Fruit fly (Drosophila melanogaster) whole organism, adult: Measurements from ENCODE around the gene baf.

Source experiments
- CG1620 ChIP-seq: fragments of 200-800 bp; sonication (Bioruptor generic); optimal IDR thresholded peaks from 2 replicates; lab custom pipeline; 2016; ENCODE audit warnings: missing biosample characterization, missing genetic modification characterization
- CG5204 ChIP-seq: fragments of 200-800 bp; sonication (Bioruptor generic); optimal IDR thresholded peaks from 2 replicates; lab custom pipeline; 2016; ENCODE audit warnings: missing biosample characterization, missing genetic modification characterization
- CG7101 ChIP-seq: fragments of 200-800 bp; sonication (Bioruptor generic); optimal IDR thresholded peaks from 2 replicates; lab custom pipeline; 2018; ENCODE audit warnings: missing biosample characterization, mild to moderate bottlenecking, missing genetic modification characterization, moderate library complexity
- cic ChIP-seq: fragments of 200-800 bp; sonication (Bioruptor generic); optimal IDR thresholded peaks from 2 replicates; lab custom pipeline; 2017; ENCODE audit warnings: missing biosample characterization, mild to moderate bottlenecking, missing genetic modification characterization, moderate library complexity

dm6 chr2L:7990720-7991119 is 38.5 kb upstream of the baf start:
- TF ChIP-seq CG7101, result no peak
- TF ChIP-seq CG1620 (GFP tag; lab: Kevin White, UChicago), result no peak
- no peak for TF ChIP-seq cic (GFP tag; lab: Kevin White, UChicago)
- TF ChIP-seq CG5204 (GFP tag; lab: Kevin White, UChicago), result no peak
